Fruit fly (Drosophila melanogaster) whole organism, embryonic: Measurements from ENCODE around the gene CG33172.

Source experiments
- ATbp ChIP-seq: fragments of 200-800 bp; sonication (Bioruptor generic); optimal IDR thresholded peaks from 2 replicates; lab custom pipeline; 2017; ENCODE audit warnings: missing biosample characterization, mild to moderate bottlenecking, missing genetic modification characterization, missing genetic modification reagents
- Adf1 ChIP-seq: fragments of 200-800 bp; sonication (Bioruptor generic); IDR thresholded peaks from 2 replicates; pipeline ENCODE4 v1.3.6; 2022; ENCODE audit warnings: missing biosample characterization, missing genetic modification characterization
- Blimp-1 ChIP-seq: fragments of 200-800 bp; sonication (Bioruptor generic); optimal IDR thresholded peaks from 3 replicates; lab custom pipeline; 2018; ENCODE audit warnings: missing biosample characterization, missing genetic modification characterization, mild to moderate bottlenecking, moderate library complexity, missing genetic modification reagents
- CG10267 ChIP-seq: fragments of 200-800 bp; sonication (Bioruptor generic); optimal IDR thresholded peaks from 2 replicates; lab custom pipeline; 2018; ENCODE audit warnings: missing biosample characterization, mild to moderate bottlenecking, missing genetic modification characterization, moderate library complexity
- CG1233 ChIP-seq: fragments of 200-800 bp; sonication (Bioruptor generic); optimal IDR thresholded peaks from 4 replicates; lab custom pipeline; 2018; ENCODE audit warnings: missing biosample characterization, mild to moderate bottlenecking, missing genetic modification characterization
- CG12659 ChIP-seq: fragments of 200-800 bp; sonication (Bioruptor generic); optimal IDR thresholded peaks from 3 replicates; lab custom pipeline; 2017; ENCODE audit warnings: mild to moderate bottlenecking, missing biosample characterization, missing genetic modification reagents, missing genetic modification characterization
- CG12942 ChIP-seq: fragments of 200-800 bp; sonication (Bioruptor generic); optimal IDR thresholded peaks from 3 replicates; lab custom pipeline; 2016; ENCODE audit warnings: missing biosample characterization, missing genetic modification characterization
- CG13296 ChIP-seq: fragments of 200-800 bp; sonication (Bioruptor generic); optimal IDR thresholded peaks from 3 replicates; lab custom pipeline; 2018; ENCODE audit warnings: missing biosample characterization, mild to moderate bottlenecking, missing genetic modification characterization
- CG14441 ChIP-seq: fragments of 200-800 bp; sonication (Bioruptor generic); IDR thresholded peaks from 2 replicates; pipeline ENCODE4 v1.3.6; 2022; ENCODE audit warnings: missing biosample characterization, missing genetic modification characterization
- CG14965 ChIP-seq: fragments of 200-800 bp; sonication (Bioruptor generic); optimal IDR thresholded peaks from 2 replicates; lab custom pipeline; 2016; ENCODE audit warnings: missing biosample characterization, missing genetic modification characterization, borderline replicate concordance
- CG1529 ChIP-seq: fragments of 200-800 bp; sonication (Bioruptor generic); optimal IDR thresholded peaks from 3 replicates; lab custom pipeline; 2018; ENCODE audit warnings: missing biosample characterization, missing genetic modification characterization
- CG15479 ChIP-seq: fragments of 200-800 bp; sonication (Bioruptor generic); optimal IDR thresholded peaks from 3 replicates; lab custom pipeline; 2019; ENCODE audit warnings: missing biosample characterization, mild to moderate bottlenecking, missing genetic modification characterization, moderate library complexity
- CG16815 ChIP-seq: fragments of 200-800 bp; sonication (Bioruptor generic); optimal IDR thresholded peaks from 3 replicates; lab custom pipeline; 2017; ENCODE audit warnings: missing biosample characterization, mild to moderate bottlenecking, missing genetic modification characterization
- CG17612 ChIP-seq: fragments of 200-800 bp; sonication (Bioruptor generic); IDR thresholded peaks from 2 replicates; pipeline ENCODE4 v1.3.6; 2022; ENCODE audit warnings: missing biosample characterization, missing genetic modification characterization
- CG2116 ChIP-seq: fragments of 200-800 bp; sonication (Bioruptor generic); optimal IDR thresholded peaks from 3 replicates; lab custom pipeline; 2018; ENCODE audit warnings: missing biosample characterization, mild to moderate bottlenecking, missing genetic modification characterization
- CG31441 ChIP-seq: fragments of 200-800 bp; sonication (Bioruptor generic); IDR thresholded peaks from 2 replicates; pipeline ENCODE4 v1.3.6; 2022; ENCODE audit warnings: missing biosample characterization, missing genetic modification characterization
- CG3281 ChIP-seq: fragments of 200-800 bp; sonication (Bioruptor generic); optimal IDR thresholded peaks from 3 replicates; lab custom pipeline; 2017; ENCODE audit warnings: missing biosample characterization, mild to moderate bottlenecking, missing genetic modification characterization
- CG34224 ChIP-seq: fragments of 200-800 bp; sonication (Bioruptor generic); IDR thresholded peaks from 3 replicates; pipeline ENCODE4 v1.3.6; 2022; ENCODE audit warnings: missing biosample characterization, missing genetic modification characterization; ENCODE audit not compliant: partially characterized antibody
- CG5953 ChIP-seq: fragments of 200-800 bp; sonication (Bioruptor generic); IDR thresholded peaks from 2 replicates; pipeline ENCODE4 v1.3.6; 2022; ENCODE audit warnings: missing biosample characterization, missing genetic modification characterization
- CG6791 ChIP-seq: fragments of 200-800 bp; sonication (Bioruptor generic); IDR thresholded peaks from 3 replicates; pipeline ENCODE4 v1.3.6; 2022; ENCODE audit warnings: missing biosample characterization, missing genetic modification characterization; ENCODE audit not compliant: partially characterized antibody
- CG7745 ChIP-seq: fragments of 200-800 bp; sonication (Bioruptor generic); optimal IDR thresholded peaks from 2 replicates; lab custom pipeline; 2018; ENCODE audit warnings: missing biosample characterization, mild to moderate bottlenecking, missing genetic modification characterization, moderate library complexity
- CG7786 ChIP-seq: fragments of 200-800 bp; sonication (Bioruptor generic); optimal IDR thresholded peaks from 2 replicates; lab custom pipeline; 2016; ENCODE audit warnings: missing biosample characterization, missing genetic modification characterization
- CG7928 ChIP-seq: fragments of 200-800 bp; sonication (Bioruptor generic); optimal IDR thresholded peaks from 2 replicates; lab custom pipeline; 2017; ENCODE audit warnings: missing biosample characterization, mild to moderate bottlenecking, missing genetic modification characterization
- Ets65A ChIP-seq: fragments of 200-800 bp; sonication (Bioruptor generic); peaks from one replicate; lab custom pipeline; 2016; ENCODE audit warnings: missing biosample characterization, missing genetic modification characterization
- Hmx ChIP-seq: fragments of 200-800 bp; sonication (Bioruptor generic); optimal IDR thresholded peaks from 2 replicates; lab custom pipeline; 2016; ENCODE audit warnings: missing biosample characterization, missing genetic modification characterization
- Lhr ChIP-seq: fragments of 200-800 bp; sonication (Bioruptor generic); optimal IDR thresholded peaks from 3 replicates; lab custom pipeline; 2017; ENCODE audit warnings: mild to moderate bottlenecking, missing biosample characterization, missing genetic modification reagents, missing genetic modification characterization
- Med ChIP-seq: fragments of 200-800 bp; sonication (Bioruptor generic); peaks from one replicate; lab custom pipeline; 2016; ENCODE audit warnings: missing biosample characterization, missing genetic modification characterization, mild to moderate bottlenecking, inconsistent platforms, moderate library complexity
- Nf-YB ChIP-seq: fragments of 200-800 bp; sonication (Bioruptor generic); optimal IDR thresholded peaks from 3 replicates; lab custom pipeline; 2019; ENCODE audit warnings: missing biosample characterization, mild to moderate bottlenecking, missing genetic modification characterization, moderate library complexity
- Rfx ChIP-seq: fragments of 200-800 bp; sonication (Bioruptor generic); IDR thresholded peaks from 2 replicates; pipeline ENCODE4 v1.3.6; 2022; ENCODE audit warnings: missing biosample characterization, missing genetic modification characterization
- Six4 ChIP-seq: fragments of 200-800 bp; sonication (Bioruptor generic); optimal IDR thresholded peaks from 2 replicates; lab custom pipeline; 2016; ENCODE audit warnings: missing biosample characterization, missing genetic modification characterization
- Sry-δ ChIP-seq: fragments of 200-800 bp; sonication (Bioruptor generic); optimal IDR thresholded peaks from 2 replicates; lab custom pipeline; 2016; ENCODE audit warnings: missing biosample characterization, missing genetic modification characterization
- Ssrp ChIP-seq: fragments of 200-800 bp; sonication (Bioruptor generic); optimal IDR thresholded peaks from 2 replicates; lab custom pipeline; 2018; ENCODE audit warnings: missing biosample characterization, mild to moderate bottlenecking, missing genetic modification characterization, moderate library complexity
- ara ChIP-seq: fragments of 200-800 bp; sonication (Bioruptor generic); IDR thresholded peaks from 2 replicates; pipeline ENCODE4 v1.3.6; 2022; ENCODE audit warnings: missing biosample characterization, missing genetic modification characterization
- bigmax ChIP-seq: fragments of 200-800 bp; sonication (Bioruptor generic); optimal IDR thresholded peaks from 2 replicates; lab custom pipeline; 2018; ENCODE audit warnings: missing biosample characterization, mild to moderate bottlenecking, missing genetic modification characterization
- dm ChIP-seq: fragments of 200-800 bp; sonication (Bioruptor generic); optimal IDR thresholded peaks from 3 replicates; lab custom pipeline; 2016; ENCODE audit warnings: missing biosample characterization, missing genetic modification characterization
- dysf ChIP-seq: fragments of 200-800 bp; sonication (Bioruptor generic); IDR thresholded peaks from 3 replicates; pipeline ENCODE4 v1.3.6; 2022; ENCODE audit warnings: missing biosample characterization, missing genetic modification characterization
- esg ChIP-seq: fragments of 200-800 bp; sonication (Bioruptor generic); conservative IDR thresholded peaks from 2 replicates; pipeline ENCODE4 v1.3.6; 2022; ENCODE audit warnings: missing biosample characterization, missing genetic modification characterization
- insv ChIP-seq, 2 experiments: fragments of 200-800 bp; sonication (Bioruptor generic); optimal IDR thresholded peaks; 3 replicates each; lab custom pipeline; 2016 to 2018; ENCODE audit warnings: missing biosample characterization in 2 of 2, missing genetic modification characterization in 2 of 2
- kah ChIP-seq: fragments of 200-800 bp; sonication (Bioruptor generic); optimal IDR thresholded peaks from 2 replicates; lab custom pipeline; 2018; ENCODE audit warnings: missing biosample characterization, mild to moderate bottlenecking, missing genetic modification characterization
- nmo ChIP-seq: fragments of 200-800 bp; sonication (Bioruptor generic); optimal IDR thresholded peaks from 2 replicates; lab custom pipeline; 2018; ENCODE audit warnings: missing biosample characterization, mild to moderate bottlenecking, missing genetic modification characterization, moderate library complexity
- otp ChIP-seq: fragments of 200-800 bp; sonication (Bioruptor generic); IDR thresholded peaks from 3 replicates; pipeline ENCODE4, ENCODE4 v1.3.6; 2022; ENCODE audit warnings: missing biosample characterization, missing genetic modification characterization
- peb ChIP-seq: fragments of 200-800 bp; sonication (Bioruptor generic); IDR thresholded peaks from 2 replicates; pipeline ENCODE4 v1.3.6; 2022; ENCODE audit warnings: missing biosample characterization, missing genetic modification characterization
- pzg ChIP-seq: fragments of 200-800 bp; sonication (Bioruptor generic); optimal IDR thresholded peaks from 3 replicates; lab custom pipeline; 2018; ENCODE audit warnings: missing biosample characterization, mild to moderate bottlenecking, missing genetic modification characterization, moderate library complexity
- rib ChIP-seq: fragments of 200-800 bp; sonication (Bioruptor generic); IDR thresholded peaks from 2 replicates; pipeline ENCODE4 v1.3.6; 2022; ENCODE audit warnings: missing biosample characterization, missing genetic modification characterization
- run ChIP-seq: fragments of 200-800 bp; sonication (Bioruptor generic); optimal IDR thresholded peaks from 3 replicates; lab custom pipeline; 2018; ENCODE audit warnings: missing biosample characterization, mild to moderate bottlenecking, missing genetic modification characterization
- sna ChIP-seq: fragments of 200-800 bp; sonication (Bioruptor generic); IDR thresholded peaks from 2 replicates; pipeline ENCODE4 v1.3.6; 2022; ENCODE audit warnings: missing biosample characterization, missing genetic modification characterization; ENCODE audit not compliant: partially characterized antibody
- sug ChIP-seq: fragments of 200-800 bp; optimal IDR thresholded peaks from 2 replicates; lab custom pipeline; 2019; ENCODE audit warnings: missing biosample characterization, mild to moderate bottlenecking, missing genetic modification characterization, moderate library complexity
- tap ChIP-seq: fragments of 200-800 bp; optimal IDR thresholded peaks from 3 replicates; lab custom pipeline; 2019; ENCODE audit warnings: missing biosample characterization, mild to moderate bottlenecking, missing genetic modification characterization, moderate library complexity
- vnd ChIP-seq: fragments of 200-800 bp; sonication (Bioruptor generic); IDR thresholded peaks from 3 replicates; pipeline ENCODE4 v1.3.6; 2022; ENCODE audit warnings: missing biosample characterization, missing genetic modification characterization; ENCODE audit not compliant: partially characterized antibody
- vvl ChIP-seq: fragments of 200-800 bp; sonication (Bioruptor generic); IDR thresholded peaks from 2 replicates; pipeline ENCODE4 v1.3.6; 2022; ENCODE audit warnings: missing biosample characterization, missing genetic modification characterization
- wdn ChIP-seq: fragments of 200-800 bp; sonication (Bioruptor generic); IDR thresholded peaks from 2 replicates; pipeline ENCODE4 v1.3.6; 2022; ENCODE audit warnings: missing biosample characterization, missing genetic modification characterization

CG33172 gene

dm6 chrX:15762723-15763122, 6.7 kb upstream of the CG33172 start, which contains the start of gene Polr3A (continued):
- no peak for TF ChIP-seq Blimp-1
- TF ChIP-seq otp (GFP tag; lab: Robert Waterston, UW) = no peak
- TF ChIP-seq peb (GFP tag; lab: Robert Waterston, UW) = no peak
- TF ChIP-seq CG14441 (GFP tag; lab: Robert Waterston, UW) = no peak
- no peak for TF ChIP-seq CG16815 (GFP tag; lab: Kevin White, UChicago)
- no peak for TF ChIP-seq dysf (GFP tag; lab: Robert Waterston, UW)
- TF ChIP-seq CG5953 (GFP tag; lab: Robert Waterston, UW) = no peak
- TF ChIP-seq Six4 = no peak
- TF ChIP-seq dm (GFP tag; lab: Kevin White, UChicago) = peak; percentile 27
- no peak for TF ChIP-seq CG14965 (GFP tag; lab: Kevin White, UChicago)
- no peak for TF ChIP-seq sna (GFP tag; lab: Robert Waterston, UW)
- TF ChIP-seq CG34224 (GFP tag; lab: Robert Waterston, UW) = no peak; the same call in 2 of the 3 replicates
- no peak for TF ChIP-seq CG1529 (GFP tag; lab: Kevin White, UChicago)
- no peak for TF ChIP-seq sug
- no peak for TF ChIP-seq rib
- no peak for TF ChIP-seq CG7928
- no peak for TF ChIP-seq CG7745 (tag; lab: Kevin White, UChicago)
- no peak for TF ChIP-seq Lhr
- TF ChIP-seq Ets65A (GFP tag; lab: Kevin White, UChicago) = no peak
- no peak for TF ChIP-seq Ssrp (tag; lab: Kevin White, UChicago)
- TF ChIP-seq CG31441 (GFP tag; lab: Robert Waterston, UW) = no peak
- TF ChIP-seq CG17612 (GFP tag; lab: Robert Waterston, UW) = no peak
- no peak for TF ChIP-seq CG15479 (GFP tag; lab: Kevin White, UChicago)
- TF ChIP-seq ara (GFP tag; lab: Robert Waterston, UW) = no peak
- TF ChIP-seq Rfx = 0 out of 2 replicates have a peak, but pooled peaks have one; percentile 31
- peak; percentile 5 for TF ChIP-seq CG10267 (tag; lab: Kevin White, UChicago)
- TF ChIP-seq kah (GFP tag; lab: Kevin White, UChicago) = no peak
- peak; percentile 49 for TF ChIP-seq CG2116 (GFP tag; lab: Kevin White, UChicago)
- no peak for TF ChIP-seq CG7786 (GFP tag; lab: Kevin White, UChicago)
- TF ChIP-seq run (tag; lab: Kevin White, UChicago) = no peak
- TF ChIP-seq insv (GFP tag; optimal IDR thresholded peaks at IDR 0.05; lab: Kevin White, UChicago) = peak; percentile 89 to 99
- no peak for TF ChIP-seq bigmax (GFP tag; lab: Kevin White, UChicago)
- TF ChIP-seq esg (GFP tag; lab: Robert Waterston, UW) = no peak
- no peak for TF ChIP-seq Nf-YB (GFP tag; lab: Kevin White, UChicago)
- no peak for TF ChIP-seq wdn (GFP tag; lab: Robert Waterston, UW)
- TF ChIP-seq Hmx (GFP tag; lab: Kevin White, UChicago) = no peak
- TF ChIP-seq tap (tag; lab: Kevin White, UChicago) = no peak
- TF ChIP-seq vnd (GFP tag; lab: Robert Waterston, UW) = 0 out of 3 replicates have a peak, but pooled peaks have one; percentile 25
- peak; percentile 73; the same call in 2 of the 3 replicates for TF ChIP-seq CG6791
- TF ChIP-seq CG3281 (GFP tag; lab: Kevin White, UChicago) = no peak
- TF ChIP-seq ATbp (GFP tag; lab: Kevin White, UChicago) = no peak
- TF ChIP-seq vvl (GFP tag; lab: Robert Waterston, UW) = no peak
- TF ChIP-seq CG13296 (GFP tag; lab: Kevin White, UChicago) = no peak
- peak; percentile 51 for TF ChIP-seq CG12659
- TF ChIP-seq nmo (GFP tag; lab: Kevin White, UChicago) = no peak
- TF ChIP-seq Adf1 = no peak
- TF ChIP-seq CG12942 (GFP tag; lab: Kevin White, UChicago) = no peak
- peak; percentile 24 for TF ChIP-seq Sry-δ (GFP tag; lab: Kevin White, UChicago)
- TF ChIP-seq pzg (GFP tag; lab: Kevin White, UChicago) = peak; percentile 63
- peak; percentile 18 for TF ChIP-seq Med
- TF ChIP-seq CG1233 (GFP tag; lab: Kevin White, UChicago) = no peak
